Worm (Caenorhabditis elegans) whole organism, L1 larva: ENCODE measurements around the gene C14A4.6.

Experiments used
- C04F5.9 ChIP-seq: sonication (generic microtip); optimal IDR thresholded peaks from 2 replicates; lab custom pipeline; 2016; ENCODE audit warnings: missing genetic modification characterization, missing compliant biosample characterization
- C16A3.4 ChIP-seq: fragments of 150-350 bp; optimal IDR thresholded peaks from 2 replicates; lab custom pipeline; 2014; ENCODE audit warnings: missing biosample characterization, missing genetic modification characterization
- alr-1 ChIP-seq: fragments of 200-800 bp; sonication (Bioruptor generic); optimal IDR thresholded peaks from 2 replicates; lab custom pipeline; 2018; ENCODE audit warnings: borderline replicate concordance, mild to moderate bottlenecking, missing genetic modification characterization, missing compliant biosample characterization
- ama-1 ChIP-seq: fragments of 150-350 bp; optimal IDR thresholded peaks from 2 replicates; lab custom pipeline; 2014
- blmp-1 ChIP-seq: fragments of 150-350 bp; optimal IDR thresholded peaks from 2 replicates; lab custom pipeline; 2014; ENCODE audit warnings: missing biosample characterization, missing genetic modification characterization
- ceh-63 ChIP-seq: fragments of 200-800 bp; sonication (Bioruptor generic); optimal IDR thresholded peaks from 2 replicates; lab custom pipeline; 2018; ENCODE audit warnings: mild to moderate bottlenecking, missing genetic modification characterization, missing compliant biosample characterization
- ceh-88 ChIP-seq: fragments of 200-800 bp; sonication (Bioruptor generic); IDR thresholded peaks from 2 replicates; pipeline ENCODE4 v1.3.6; 2022; ENCODE audit warnings: missing genetic modification characterization, missing compliant biosample characterization
- ceh-90 ChIP-seq: sonication (generic microtip); optimal IDR thresholded peaks from 2 replicates; lab custom pipeline; 2016; ENCODE audit warnings: missing genetic modification characterization, missing compliant biosample characterization
- dpl-1 ChIP-seq, 3 experiments: fragments of 150-350 bp in 2 of 3; sonication (generic microtip) in 1 of 3; optimal IDR thresholded peaks; 2 replicates each; lab custom pipeline; 2014 to 2017; ENCODE audit warnings: missing biosample characterization in 3 of 3, missing genetic modification characterization in 3 of 3, missing genetic modification reagents in 3 of 3
- dsc-1 ChIP-seq: sonication (generic microtip); optimal IDR thresholded peaks from 2 replicates; lab custom pipeline; 2016; ENCODE audit warnings: mild to moderate bottlenecking, missing genetic modification characterization, missing compliant biosample characterization
- efl-1 ChIP-seq, 4 experiments: fragments of 150-350 bp; optimal IDR thresholded peaks in 3 of 4; peaks in 1 of 4; 1 replicate in 1 of 4; 2 replicates in 3 of 4; lab custom pipeline; 2014; ENCODE audit warnings: missing biosample characterization in 2 of 4, missing genetic modification characterization in 2 of 4, missing genetic modification reagents in 2 of 4
- elt-2 ChIP-seq: sonication (generic microtip); optimal IDR thresholded peaks from 2 replicates; lab custom pipeline; 2016; ENCODE audit warnings: missing genetic modification characterization, mild to moderate bottlenecking, inconsistent platforms, missing compliant biosample characterization, missing genetic modification reagents
- fkh-10 ChIP-seq: sonication (generic microtip); optimal IDR thresholded peaks from 2 replicates; lab custom pipeline; 2017; ENCODE audit warnings: missing biosample characterization, missing genetic modification reagents, missing genetic modification characterization
- fkh-4 ChIP-seq: sonication (generic microtip); optimal IDR thresholded peaks from 2 replicates; lab custom pipeline; 2016; ENCODE audit warnings: missing compliant biosample characterization, missing genetic modification characterization, borderline replicate concordance
- fkh-8 ChIP-seq: sonication (generic microtip); optimal IDR thresholded peaks from 2 replicates; lab custom pipeline; 2016; ENCODE audit warnings: mild to moderate bottlenecking, missing genetic modification characterization, missing compliant biosample characterization
- grh-1 ChIP-seq: fragments of 200-800 bp; sonication (Bioruptor generic); IDR thresholded peaks from 2 replicates; pipeline ENCODE4 v1.3.6; 2022; ENCODE audit warnings: missing genetic modification reagents, missing genetic modification characterization, missing compliant biosample characterization
- hlh-17 ChIP-seq: fragments of 200-800 bp; sonication (Bioruptor generic); optimal IDR thresholded peaks from 2 replicates; lab custom pipeline; 2018; ENCODE audit warnings: missing genetic modification characterization, mild to moderate bottlenecking, missing compliant biosample characterization, moderate library complexity, borderline replicate concordance
- hlh-4 ChIP-seq: sonication (generic microtip); optimal IDR thresholded peaks from 2 replicates; lab custom pipeline; 2016; ENCODE audit warnings: mild to moderate bottlenecking, missing genetic modification characterization, missing compliant biosample characterization
- jun-1 ChIP-seq: fragments of 150-350 bp; optimal IDR thresholded peaks from 2 replicates; lab custom pipeline; 2014; ENCODE audit warnings: missing biosample characterization, missing genetic modification reagents, missing genetic modification characterization
- lin-13 ChIP-seq: fragments of 150-350 bp; optimal IDR thresholded peaks from 2 replicates; lab custom pipeline; 2014; ENCODE audit warnings: missing biosample characterization, missing genetic modification reagents, missing genetic modification characterization
- lin-14 ChIP-seq: fragments of 200-800 bp; sonication (Bioruptor generic); optimal IDR thresholded peaks from 2 replicates; lab custom pipeline; 2018; ENCODE audit warnings: mild to moderate bottlenecking, missing genetic modification characterization, moderate library complexity, missing compliant biosample characterization
- lin-35 ChIP-seq, 2 experiments: fragments of 150-350 bp; optimal IDR thresholded peaks; 2 replicates each; lab custom pipeline; 2014; ENCODE audit warnings: missing biosample characterization in 2 of 2, missing genetic modification characterization in 2 of 2, missing genetic modification reagents in 2 of 2
- lir-3 ChIP-seq: sonication (generic microtip); optimal IDR thresholded peaks from 2 replicates; lab custom pipeline; 2016; ENCODE audit warnings: mild to moderate bottlenecking, missing genetic modification characterization, moderate library complexity, missing compliant biosample characterization; ENCODE audit not compliant: poor library complexity
- mef-2 ChIP-seq: fragments of 150-350 bp; optimal IDR thresholded peaks from 2 replicates; lab custom pipeline; 2014; ENCODE audit warnings: missing biosample characterization, missing genetic modification characterization
- nhr-11 ChIP-seq: fragments of 150-350 bp; optimal IDR thresholded peaks from 2 replicates; lab custom pipeline; 2014; ENCODE audit warnings: missing biosample characterization, missing genetic modification characterization
- nhr-12 ChIP-seq: sonication (generic microtip); optimal IDR thresholded peaks from 2 replicates; lab custom pipeline; 2017; ENCODE audit warnings: missing biosample characterization, missing genetic modification characterization
- nhr-19 ChIP-seq: fragments of 200-800 bp; sonication (Bioruptor generic); conservative IDR thresholded peaks from 2 replicates; pipeline ENCODE4 v1.3.6; 2022; ENCODE audit warnings: missing genetic modification characterization, missing compliant biosample characterization
- nhr-28 ChIP-seq: fragments of 150-350 bp; optimal IDR thresholded peaks from 2 replicates; lab custom pipeline; 2014; ENCODE audit warnings: missing biosample characterization, missing genetic modification characterization
- nhr-47 ChIP-seq: sonication (generic microtip); optimal IDR thresholded peaks from 2 replicates; lab custom pipeline; 2016; ENCODE audit warnings: mild to moderate bottlenecking, missing genetic modification characterization, moderate library complexity, missing compliant biosample characterization
- nhr-71 ChIP-seq: sonication (generic microtip); optimal IDR thresholded peaks from 2 replicates; lab custom pipeline; 2016; ENCODE audit warnings: mild to moderate bottlenecking, missing genetic modification characterization, moderate library complexity, missing compliant biosample characterization
- nhr-76 ChIP-seq: sonication (generic microtip); optimal IDR thresholded peaks from 2 replicates; lab custom pipeline; 2017; ENCODE audit warnings: missing biosample characterization, missing genetic modification characterization
- nhr-77 ChIP-seq: fragments of 150-350 bp; optimal IDR thresholded peaks from 2 replicates; lab custom pipeline; 2014; ENCODE audit warnings: missing biosample characterization, missing genetic modification characterization
- nhr-84 ChIP-seq: sonication (generic microtip); optimal IDR thresholded peaks from 2 replicates; lab custom pipeline; 2017; ENCODE audit warnings: missing biosample characterization, missing genetic modification characterization
- nhr-90 ChIP-seq: sonication (generic microtip); optimal IDR thresholded peaks from 2 replicates; lab custom pipeline; 2016; ENCODE audit warnings: mild to moderate bottlenecking, missing genetic modification characterization, missing compliant biosample characterization; ENCODE audit not compliant: poor library complexity
- pag-3 ChIP-seq: sonication (generic microtip); optimal IDR thresholded peaks from 2 replicates; lab custom pipeline; 2017; ENCODE audit warnings: missing genetic modification characterization, mild to moderate bottlenecking, missing compliant biosample characterization, antibody characterized with exemption, borderline replicate concordance; ENCODE audit not compliant: insufficient read depth
- pax-3 ChIP-seq: fragments of 200-800 bp; sonication (Bioruptor generic); optimal IDR thresholded peaks from 2 replicates; lab custom pipeline; 2018; ENCODE audit warnings: mild to moderate bottlenecking, missing genetic modification characterization, moderate library complexity, missing compliant biosample characterization
- rnt-1 ChIP-seq: sonication (generic microtip); optimal IDR thresholded peaks from 2 replicates; lab custom pipeline; 2016; ENCODE audit warnings: mild to moderate bottlenecking, missing genetic modification characterization, moderate library complexity, missing compliant biosample characterization
- snpc-4 ChIP-seq: fragments of 150-350 bp; optimal IDR thresholded peaks from 2 replicates; lab custom pipeline; 2014; ENCODE audit warnings: missing biosample characterization, missing genetic modification characterization
- sox-4 ChIP-seq: sonication (generic microtip); optimal IDR thresholded peaks from 2 replicates; lab custom pipeline; 2016; ENCODE audit warnings: missing genetic modification characterization, missing compliant biosample characterization
- sptf-1 ChIP-seq: fragments of 150-350 bp; optimal IDR thresholded peaks from 2 replicates; lab custom pipeline; 2014; ENCODE audit warnings: missing biosample characterization, missing genetic modification characterization
- swsn-7 ChIP-seq: sonication (generic microtip); optimal IDR thresholded peaks from 2 replicates; lab custom pipeline; 2016; ENCODE audit warnings: missing genetic modification characterization, missing compliant biosample characterization
- tbx-2 ChIP-seq: sonication (generic microtip); optimal IDR thresholded peaks from 2 replicates; lab custom pipeline; 2016; ENCODE audit warnings: missing genetic modification characterization, missing compliant biosample characterization
- tlp-1 ChIP-seq: fragments of 150-350 bp; optimal IDR thresholded peaks from 2 replicates; lab custom pipeline; 2014; ENCODE audit warnings: missing biosample characterization, missing genetic modification characterization
- unc-130 ChIP-seq: fragments of 150-350 bp; optimal IDR thresholded peaks from 2 replicates; lab custom pipeline; 2017; ENCODE audit warnings: missing biosample characterization, missing genetic modification characterization, inconsistent platforms
- unc-30 ChIP-seq: sonication (generic microtip); optimal IDR thresholded peaks from 2 replicates; lab custom pipeline; 2017; ENCODE audit warnings: missing biosample characterization, missing genetic modification characterization
- unc-98 ChIP-seq: fragments of 200-800 bp; sonication (Bioruptor generic); IDR thresholded peaks from 2 replicates; pipeline ENCODE4 v1.3.6; 2022; ENCODE audit warnings: missing genetic modification characterization, missing compliant biosample characterization

C14A4.6 gene

ce11 chrII:10566458-10566857 lies 28.1 kb downstream of the C14A4.6 start:
- TF ChIP-seq nhr-28 (tag; lab: Kevin White, UChicago), result no peak
- no peak for TF ChIP-seq fkh-10 (GFP tag; lab: Kevin White, UChicago)
- peak; percentile 30 for TF ChIP-seq lin-14
- no peak for TF ChIP-seq fkh-4 (tag; lab: Kevin White, UChicago)

DNA sequence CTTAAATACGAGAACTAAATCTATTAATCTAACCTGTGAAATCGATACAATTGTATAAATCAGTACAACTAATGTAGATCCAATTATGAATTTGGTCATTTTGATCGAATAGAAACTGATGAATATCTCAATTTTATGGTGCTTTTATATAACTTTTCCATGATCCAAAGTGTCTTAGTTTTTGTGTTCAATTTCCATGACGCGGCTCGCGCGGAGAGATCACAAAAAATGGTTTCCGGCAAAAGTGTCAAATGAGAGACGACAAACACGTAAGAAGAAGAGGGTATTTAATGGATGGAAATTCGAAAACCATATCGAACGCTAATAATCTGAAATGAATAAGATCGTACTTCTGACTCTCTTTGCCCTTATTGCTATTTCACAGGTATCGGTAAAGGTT lies 30.0 kb downstream of the C14A4.6 start, which contains the start of the genes C06A1.6 and C06A1.7:
C06A1.6 (minus strand) TSS at position 101 of the 400 bp plus-strand sequence.
C06A1.7 (plus strand) TSS at position 314 of the 400 bp plus-strand sequence.
- no peak for TF ChIP-seq efl-1 (optimal IDR thresholded peaks at IDR 0.05; lab: Kevin White, UChicago)
- peak in 1 of 2 experiments; percentile 30 for TF ChIP-seq efl-1 (GFP tag; optimal IDR thresholded peaks at IDR 0.05 in 1 of 2; lab: Kevin White, UChicago)
- no peak for TF ChIP-seq lin-13 (GFP tag; lab: Kevin White, UChicago)

ce11 chrII:10563368-10563767 lies 31.2 kb downstream of the C14A4.6 start, which contains the start of gene cdc-48.1:
TSS of gene cdc-48.1 (minus strand) at chrII:10563407.
- TF ChIP-seq C04F5.9 (tag; lab: Kevin White, UChicago) (peak; percentile 98), mef-2 (peak; percentile 98), lin-14 (peak; percentile 100), lin-13 (GFP tag; lab: Kevin White, UChicago) (peak; percentile 100), nhr-71 (tag; lab: Kevin White, UChicago) (peak; percentile 100), hlh-17 (GFP tag; lab: Kevin White, UChicago) (no peak), efl-1 (optimal IDR thresholded peaks at IDR 0.05; lab: Kevin White, UChicago) (peak; percentile 100), efl-1 (GFP tag; optimal IDR thresholded peaks at IDR 0.05 in 1 of 2; lab: Kevin White, UChicago) (peak; percentile 100), snpc-4 (tag; lab: Kevin White, UChicago) (peak; percentile 95), nhr-28 (tag; lab: Kevin White, UChicago) (peak; percentile 77), dpl-1 (GFP tag; optimal IDR thresholded peaks at IDR 0.05; lab: Kevin White, UChicago) (peak; percentile 100), grh-1 (GFP tag; lab: Robert Waterston, UW) (peak; percentile 100), sptf-1 (tag; lab: Kevin White, UChicago) (no peak), pax-3 (tag; lab: Kevin White, UChicago) (peak; percentile 99), blmp-1 (peak; percentile 95), fkh-8 (tag; lab: Kevin White, UChicago) (peak; percentile 100), unc-98 (peak; percentile 95), alr-1 (no peak), lir-3 (tag; lab: Kevin White, UChicago) (peak; percentile 98), swsn-7 (tag; lab: Kevin White, UChicago) (peak; percentile 100), pag-3 (peak; percentile 91), nhr-84 (peak; percentile 98), tbx-2 (peak; percentile 100), ceh-88 (GFP tag; lab: Robert Waterston, UW) (peak; percentile 99), unc-30 (peak; percentile 99), C16A3.4 (peak; percentile 100), tlp-1 (tag; lab: Kevin White, UChicago) (no peak), sox-4 (tag; lab: Kevin White, UChicago) (peak; percentile 98), dsc-1 (tag; lab: Kevin White, UChicago) (peak; percentile 100), ceh-63 (GFP tag; lab: Kevin White, UChicago) (peak; percentile 91), nhr-76 (tag; lab: Kevin White, UChicago) (peak; percentile 88), nhr-47 (tag; lab: Kevin White, UChicago) (peak; percentile 100), rnt-1 (peak; percentile 100), elt-2 (tag; lab: Kevin White, UChicago) (peak; percentile 97), nhr-19 (GFP tag; lab: Robert Waterston, UW) (peak; percentile 100), ama-1 (lab: Kevin White, UChicago) (peak; percentile 98), nhr-11 (tag; lab: Kevin White, UChicago) (peak; percentile 100), ceh-90 (peak; percentile 68), lin-35 (GFP tag; optimal IDR thresholded peaks at IDR 0.05; lab: Kevin White, UChicago) (peak; percentile 100), nhr-12 (tag; lab: Kevin White, UChicago) (peak; percentile 72), nhr-90 (tag; lab: Kevin White, UChicago) (peak; percentile 100), jun-1 (tag; lab: Kevin White, UChicago) (peak; percentile 99), nhr-77 (tag; lab: Kevin White, UChicago) (peak; percentile 100), unc-130 (tag; lab: Kevin White, UChicago) (peak; percentile 100), hlh-4 (peak; percentile 64)
